Fruit fly (Drosophila melanogaster): ENCODE measurements around the gene CG34140.
A peak's percentile ranks its signal among the peaks of the same experiment; 100 is the strongest.

Gene CG34140

dm6 chr3L:211200-211599 lies 27.0 kb upstream of the CG34140 start, which contains the start of gene Prp4k (continued):
- TF ChIP-seq Stat92E (GFP tag; optimal IDR thresholded peaks at IDR 0.05) (peak in 1 of 3 experiments; percentile 33), otp (GFP tag; IDR thresholded peaks at IDR 0.05) (no peak), Tbp (GFP tag; optimal IDR thresholded peaks at IDR 0.05) (no peak), Nf-YB (GFP tag; optimal IDR thresholded peaks at IDR 0.05) (no peak), amos (GFP tag; IDR thresholded peaks at IDR 0.05; ENCODE audit: partially characterized antibody) (no peak; the same call in 1 of the 2 replicates), gcm (GFP tag; optimal IDR thresholded peaks at IDR 0.05) (no peak), cas (GFP tag; IDR thresholded peaks at IDR 0.05) (no peak), bigmax (GFP tag; optimal IDR thresholded peaks at IDR 0.05) (peak; percentile 56), wdn (GFP tag; IDR thresholded peaks at IDR 0.05) (no peak), pum (GFP tag; optimal IDR thresholded peaks at IDR 0.05) (no peak), pfk (GFP tag; optimal IDR thresholded peaks at IDR 0.05) (no peak), btn (GFP tag; optimal IDR thresholded peaks at IDR 0.05) (no peak), NfI (GFP tag; optimal IDR thresholded peaks at IDR 0.05) (no peak), Atf-2 (GFP tag; optimal IDR thresholded peaks at IDR 0.05) (no peak), ERR (GFP tag; optimal IDR thresholded peaks at IDR 0.05) (no peak), Vsx1 (GFP tag; optimal IDR thresholded peaks at IDR 0.05) (no peak), Hr3 (GFP tag; optimal IDR thresholded peaks at IDR 0.05) (no peak), oc (tag; optimal IDR thresholded peaks at IDR 0.05) (no peak), CG18262 (tag; optimal IDR thresholded peaks at IDR 0.05) (no peak), Camta (GFP tag; optimal IDR thresholded peaks at IDR 0.05) (no peak), Rfx (GFP tag; IDR thresholded peaks at IDR 0.05) (no peak), p53 (GFP tag; optimal IDR thresholded peaks at IDR 0.05) (no peak), CG14710 (tag; optimal IDR thresholded peaks at IDR 0.05) (peak; percentile 37), sima (GFP tag; optimal IDR thresholded peaks at IDR 0.05) (no peak), dpn (GFP tag; optimal IDR thresholded peaks at IDR 0.05) (no peak), ATbp (GFP tag; optimal IDR thresholded peaks at IDR 0.05) (no peak), pan (optimal IDR thresholded peaks at IDR 0.05) (no peak), pan (GFP tag; optimal IDR thresholded peaks at IDR 0.05 in 1 of 2, IDR thresholded peaks at IDR 0.05 in 1 of 2) (no peak), CG17359 (tag; optimal IDR thresholded peaks at IDR 0.05) (no peak), Hsf (GFP tag; optimal IDR thresholded peaks at IDR 0.05) (no peak), gem (tag; optimal IDR thresholded peaks at IDR 0.05) (no peak), CG1603 (tag; optimal IDR thresholded peaks at IDR 0.05) (no peak), CG7963 (GFP tag; IDR thresholded peaks at IDR 0.05; ENCODE audit: partially characterized antibody) (no peak), trh (GFP tag; optimal IDR thresholded peaks at IDR 0.05) (no peak), Sry-β (GFP tag; optimal IDR thresholded peaks at IDR 0.05) (no peak), CHES-1-like (GFP tag; optimal IDR thresholded peaks at IDR 0.05) (no peak), grn (GFP tag; optimal IDR thresholded peaks at IDR 0.05) (no peak), CG31365 (tag; optimal IDR thresholded peaks at IDR 0.05) (no peak), jumu (GFP tag; optimal IDR thresholded peaks at IDR 0.05) (no peak), sob (GFP tag; IDR thresholded peaks at IDR 0.05) (no peak), schlank (tag; optimal IDR thresholded peaks at IDR 0.05) (no peak), CG9437 (GFP tag; optimal IDR thresholded peaks at IDR 0.05) (no peak), br (optimal IDR thresholded peaks at IDR 0.05) (no peak), CG4328 (GFP tag; optimal IDR thresholded peaks at IDR 0.05) (no peak), GATAe (GFP tag; conservative IDR thresholded peaks at IDR 0.05) (no peak), CG9727 (GFP tag; optimal IDR thresholded peaks at IDR 0.05) (no peak), dm (GFP tag; optimal IDR thresholded peaks at IDR 0.05) (no peak), Ada2b (GFP tag; IDR thresholded peaks at IDR 0.05) (no peak), Xrp1 (GFP tag; IDR thresholded peaks at IDR 0.05) (no peak), Fer3 (tag; optimal IDR thresholded peaks at IDR 0.05) (no peak), chinmo (GFP tag; IDR thresholded peaks at IDR 0.05; ENCODE audit: partially characterized antibody) (no peak), ase (GFP tag; IDR thresholded peaks at IDR 0.05) (no peak), h (optimal IDR thresholded peaks at IDR 0.05) (no peak)

All from whole organism, embryonic.